Fruit fly (Drosophila melanogaster) whole organism, adult: Measurements from ENCODE around the gene CG9150.

Experiments
- CG11617 ChIP-seq: fragments of 200-800 bp; sonication (Bioruptor generic); optimal IDR thresholded peaks from 2 replicates; lab custom pipeline; 2017; ENCODE audit warnings: mild to moderate bottlenecking, missing biosample characterization, missing genetic modification reagents, missing genetic modification characterization
- CG1620 ChIP-seq: fragments of 200-800 bp; sonication (Bioruptor generic); optimal IDR thresholded peaks from 2 replicates; lab custom pipeline; 2016; ENCODE audit warnings: missing biosample characterization, missing genetic modification characterization
- CG33017 ChIP-seq: fragments of 200-800 bp; sonication (Bioruptor generic); optimal IDR thresholded peaks from 2 replicates; lab custom pipeline; 2018; ENCODE audit warnings: missing biosample characterization, mild to moderate bottlenecking, missing genetic modification characterization, moderate library complexity
- CG5204 ChIP-seq: fragments of 200-800 bp; sonication (Bioruptor generic); optimal IDR thresholded peaks from 2 replicates; lab custom pipeline; 2016; ENCODE audit warnings: missing biosample characterization, missing genetic modification characterization
- Clk ChIP-seq: fragments of 200-800 bp; sonication (Bioruptor generic); optimal IDR thresholded peaks from 2 replicates; lab custom pipeline; 2017; ENCODE audit warnings: missing biosample characterization, missing genetic modification characterization
- Mnt ChIP-seq: fragments of 200-800 bp; sonication (Bioruptor generic); optimal IDR thresholded peaks from 2 replicates; lab custom pipeline; 2016; ENCODE audit warnings: missing biosample characterization, mild to moderate bottlenecking, missing genetic modification characterization
- bab1 ChIP-seq: fragments of 200-800 bp; sonication (Bioruptor generic); optimal IDR thresholded peaks from 3 replicates; lab custom pipeline; 2019; ENCODE audit warnings: missing biosample characterization, mild to moderate bottlenecking, missing genetic modification characterization, moderate library complexity
- kay ChIP-seq: fragments of 200-800 bp; sonication (Bioruptor generic); peaks from one replicate; lab custom pipeline; 2016; ENCODE audit warnings: missing biosample characterization, missing genetic modification characterization, borderline replicate concordance
- ovo ChIP-seq: fragments of 200-800 bp; sonication (Bioruptor generic); optimal IDR thresholded peaks from 2 replicates; lab custom pipeline; 2016; ENCODE audit warnings: missing biosample characterization, missing genetic modification characterization
- pad ChIP-seq: fragments of 200-800 bp; sonication (Bioruptor generic); optimal IDR thresholded peaks from 3 replicates; lab custom pipeline; 2017; ENCODE audit warnings: missing biosample characterization, missing genetic modification characterization, mild to moderate bottlenecking, moderate library complexity, missing genetic modification reagents
- tj ChIP-seq: fragments of 200-800 bp; sonication (Bioruptor generic); optimal IDR thresholded peaks from 3 replicates; lab custom pipeline; 2017; ENCODE audit warnings: missing biosample characterization, mild to moderate bottlenecking, missing genetic modification characterization, moderate library complexity

DNA sequence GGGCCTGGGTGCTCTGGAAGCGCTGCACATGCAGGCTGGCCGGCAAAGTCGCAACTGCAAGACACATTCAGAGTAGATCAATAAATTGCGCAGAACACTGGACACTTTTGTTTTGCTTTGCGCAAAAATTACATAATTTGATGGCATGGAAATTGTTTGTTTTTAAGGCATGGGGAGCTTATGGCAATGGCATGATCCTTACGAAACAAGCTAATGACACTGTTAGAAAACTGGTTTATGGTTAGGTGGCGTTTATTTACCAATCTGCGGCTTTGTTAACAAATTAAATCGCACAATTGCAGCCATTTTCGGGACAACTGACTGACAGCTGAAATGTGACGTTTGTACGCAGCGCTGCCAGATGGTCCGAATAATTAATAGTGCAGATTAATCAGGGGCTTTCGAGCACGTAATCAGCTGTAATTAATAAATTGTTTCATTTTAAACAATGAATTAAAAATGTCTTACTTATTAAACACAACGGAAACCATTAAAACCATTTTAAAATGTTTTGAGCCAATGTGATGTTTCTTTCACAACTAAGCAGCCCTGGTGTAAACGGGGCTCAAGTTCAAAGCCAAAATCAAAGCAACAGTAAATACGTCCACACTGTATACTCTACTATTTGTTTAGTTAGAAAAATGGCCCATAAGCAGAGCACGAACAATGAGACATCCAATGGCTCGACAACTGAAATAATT, 5.9 kb downstream of the CG9150 start, which contains the start of the genes ND-51 and CG13994:
- TF ChIP-seq ovo (GFP tag; lab: Kevin White, UChicago) (peak; percentile 74), bab1 (peak; percentile 86), CG1620 (GFP tag; lab: Kevin White, UChicago) (peak; percentile 85), CG11617 (peak; percentile 83), tj (GFP tag; lab: Kevin White, UChicago) (peak; percentile 61), Mnt (peak; percentile 77), CG33017 (tag; lab: Kevin White, UChicago) (peak; percentile 81), pad (peak; percentile 67), CG5204 (GFP tag; lab: Kevin White, UChicago) (no peak), Clk (GFP tag; lab: Kevin White, UChicago) (peak; percentile 81), kay (no peak)
